Fruit fly (Drosophila melanogaster): Measurements from ENCODE around the gene CG45489.

dm6 chrX:19897328-19897990 is 31.5 kb downstream of the CG45489 start:
- TF ChIP-seq h (optimal IDR thresholded peaks at IDR 0.05): no peak
- no peak for TF ChIP-seq psq (optimal IDR thresholded peaks at IDR 0.05)
